Worm (Caenorhabditis elegans): Measurements from ENCODE around the gene exos-1.

- TF ChIP-seq him-1 (tag; optimal IDR thresholded peaks at IDR 0.05) (no peak), W03F9.2 (tag; optimal IDR thresholded peaks at IDR 0.05) (no peak), dao-5 (tag; optimal IDR thresholded peaks at IDR 0.05) (no peak)
Measured at ce11 chrIII:10962910-10963309, 45.9 kb upstream of the exos-1 start.
